Fruit fly (Drosophila melanogaster) whole organism, embryonic: ENCODE measurements around the gene mei-218.
A peak's percentile ranks its signal among the peaks of the same experiment; 100 is the strongest.

Experiments
- BEAF-32 ChIP-seq: fragments of 200-800 bp; sonication (Bioruptor generic); optimal IDR thresholded peaks from 3 replicates; lab custom pipeline; 2017; ENCODE audit warnings: missing biosample characterization, missing genetic modification characterization, mild to moderate bottlenecking, moderate library complexity, missing genetic modification reagents
- CG13123 ChIP-seq: fragments of 200-800 bp; sonication (Bioruptor generic); optimal IDR thresholded peaks from 2 replicates; lab custom pipeline; 2016; ENCODE audit warnings: missing biosample characterization, missing genetic modification characterization
- CG13287 ChIP-seq: fragments of 200-800 bp; sonication (Bioruptor generic); IDR thresholded peaks from 2 replicates; pipeline ENCODE4 v1.3.6; 2022; ENCODE audit warnings: missing biosample characterization, missing genetic modification characterization; ENCODE audit not compliant: partially characterized antibody
- CG14441 ChIP-seq: fragments of 200-800 bp; sonication (Bioruptor generic); IDR thresholded peaks from 2 replicates; pipeline ENCODE4 v1.3.6; 2022; ENCODE audit warnings: missing biosample characterization, missing genetic modification characterization
- CG15514 ChIP-seq: fragments of 200-800 bp; sonication (Bioruptor generic); optimal IDR thresholded peaks from 3 replicates; lab custom pipeline; 2017; ENCODE audit warnings: missing biosample characterization, missing genetic modification characterization, mild to moderate bottlenecking, moderate library complexity, missing genetic modification reagents
- CG16813 ChIP-seq: fragments of 200-800 bp; sonication (Bioruptor generic); IDR thresholded peaks from 3 replicates; pipeline ENCODE4 v1.3.6; 2022; ENCODE audit warnings: missing biosample characterization, missing genetic modification characterization; ENCODE audit not compliant: partially characterized antibody
- CG17829 ChIP-seq: fragments of 200-800 bp; optimal IDR thresholded peaks from 2 replicates; lab custom pipeline; 2019; ENCODE audit warnings: missing biosample characterization, mild to moderate bottlenecking, missing genetic modification characterization, moderate library complexity
- CG2129 ChIP-seq: fragments of 200-800 bp; sonication (Bioruptor generic); IDR thresholded peaks from 2 replicates; pipeline ENCODE4 v1.3.6; 2022; ENCODE audit warnings: missing biosample characterization, missing genetic modification characterization; ENCODE audit not compliant: partially characterized antibody
- CG34224 ChIP-seq: fragments of 200-800 bp; sonication (Bioruptor generic); IDR thresholded peaks from 3 replicates; pipeline ENCODE4 v1.3.6; 2022; ENCODE audit warnings: missing biosample characterization, missing genetic modification characterization; ENCODE audit not compliant: partially characterized antibody
- CG5245 ChIP-seq: fragments of 200-800 bp; sonication (Bioruptor generic); optimal IDR thresholded peaks from 3 replicates; lab custom pipeline; 2016; ENCODE audit warnings: missing biosample characterization, missing genetic modification characterization
- CG6689 ChIP-seq: fragments of 200-800 bp; sonication (Bioruptor generic); IDR thresholded peaks from 2 replicates; pipeline ENCODE4 v1.3.6; 2022; ENCODE audit warnings: missing biosample characterization, missing genetic modification characterization
- CG9727 ChIP-seq: fragments of 200-800 bp; sonication (Bioruptor generic); optimal IDR thresholded peaks from 3 replicates; lab custom pipeline; 2017; ENCODE audit warnings: missing biosample characterization, mild to moderate bottlenecking, missing genetic modification characterization
- CoRest ChIP-seq: fragments of 200-800 bp; sonication (Bioruptor generic); optimal IDR thresholded peaks from 3 replicates; lab custom pipeline; 2018; ENCODE audit warnings: missing biosample characterization, mild to moderate bottlenecking, missing genetic modification characterization, moderate library complexity
- Dad ChIP-seq: fragments of 200-800 bp; sonication (Bioruptor generic); optimal IDR thresholded peaks from 3 replicates; lab custom pipeline; 2016; ENCODE audit warnings: missing biosample characterization, missing genetic modification characterization
- Dll ChIP-seq: fragments of 200-800 bp; sonication (Bioruptor generic); IDR thresholded peaks from 4 replicates; pipeline ENCODE4 v1.3.6; 2022; ENCODE audit warnings: missing biosample characterization, missing genetic modification characterization; ENCODE audit not compliant: partially characterized antibody
- Dp ChIP-seq: fragments of 200-800 bp; sonication (Bioruptor generic); optimal IDR thresholded peaks from 2 replicates; lab custom pipeline; 2018; ENCODE audit warnings: missing biosample characterization, mild to moderate bottlenecking, missing genetic modification characterization, moderate library complexity
- Dref ChIP-seq: fragments of 200-800 bp; sonication (Bioruptor generic); IDR thresholded peaks from 2 replicates; pipeline ENCODE4 v1.3.6; 2022; ENCODE audit warnings: missing biosample characterization, missing genetic modification characterization
- Elba2 ChIP-seq: fragments of 200-800 bp; sonication (Bioruptor generic); optimal IDR thresholded peaks from 3 replicates; lab custom pipeline; 2016; ENCODE audit warnings: missing biosample characterization, missing genetic modification characterization
- HLH4C ChIP-seq: fragments of 200-800 bp; sonication (Bioruptor generic); IDR thresholded peaks from 3 replicates; pipeline ENCODE4 v1.3.6; 2022; ENCODE audit warnings: missing biosample characterization, missing genetic modification characterization; ENCODE audit not compliant: partially characterized antibody
- Jarid2 ChIP-seq: fragments of 200-800 bp; sonication (Bioruptor generic); optimal IDR thresholded peaks from 3 replicates; lab custom pipeline; 2017; ENCODE audit warnings: mild to moderate bottlenecking, missing biosample characterization, missing genetic modification reagents, missing genetic modification characterization
- Med ChIP-seq: fragments of 200-800 bp; sonication (Bioruptor generic); peaks from one replicate; lab custom pipeline; 2016; ENCODE audit warnings: missing biosample characterization, missing genetic modification characterization, mild to moderate bottlenecking, inconsistent platforms, moderate library complexity
- Neu2 ChIP-seq: fragments of 200-800 bp; sonication (Bioruptor generic); optimal IDR thresholded peaks from 3 replicates; lab custom pipeline; 2016; ENCODE audit warnings: missing biosample characterization, missing genetic modification characterization, borderline replicate concordance
- Oli ChIP-seq: fragments of 200-800 bp; sonication (Bioruptor generic); optimal IDR thresholded peaks from 2 replicates; lab custom pipeline; 2018; ENCODE audit warnings: missing biosample characterization, mild to moderate bottlenecking, missing genetic modification characterization, moderate library complexity
- Opbp ChIP-seq: fragments of 200-800 bp; sonication (Bioruptor generic); IDR thresholded peaks from 3 replicates; pipeline ENCODE4 v1.3.6; 2022; ENCODE audit warnings: missing biosample characterization, missing genetic modification characterization; ENCODE audit not compliant: partially characterized antibody
- Scr ChIP-seq: fragments of 200-800 bp; sonication (Bioruptor generic); IDR thresholded peaks from 2 replicates; pipeline ENCODE4 v1.3.6; 2022; ENCODE audit warnings: missing biosample characterization, missing genetic modification characterization; ENCODE audit not compliant: partially characterized antibody
- Spps ChIP-seq: fragments of 200-800 bp; sonication (Bioruptor generic); optimal IDR thresholded peaks from 2 replicates; lab custom pipeline; 2018; ENCODE audit warnings: missing biosample characterization, mild to moderate bottlenecking, missing genetic modification characterization
- Sry-δ ChIP-seq: fragments of 200-800 bp; sonication (Bioruptor generic); optimal IDR thresholded peaks from 2 replicates; lab custom pipeline; 2016; ENCODE audit warnings: missing biosample characterization, missing genetic modification characterization
- ab ChIP-seq: fragments of 200-800 bp; sonication (Bioruptor generic); optimal IDR thresholded peaks from 2 replicates; lab custom pipeline; 2016; ENCODE audit warnings: missing biosample characterization, missing genetic modification characterization
- al ChIP-seq: fragments of 200-800 bp; sonication (Bioruptor generic); IDR thresholded peaks from 2 replicates; pipeline ENCODE4 v1.3.6; 2022; ENCODE audit warnings: missing biosample characterization, missing genetic modification characterization
- amos ChIP-seq: fragments of 200-800 bp; sonication (Bioruptor generic); IDR thresholded peaks from 2 replicates; pipeline ENCODE4 v1.3.6; 2022; ENCODE audit warnings: missing biosample characterization, missing genetic modification characterization; ENCODE audit not compliant: partially characterized antibody
- ase ChIP-seq: fragments of 200-800 bp; sonication (Bioruptor generic); IDR thresholded peaks from 3 replicates; pipeline ENCODE4 v1.3.6; 2022; ENCODE audit warnings: missing biosample characterization, missing genetic modification characterization
- bsh ChIP-seq, 2 experiments: fragments of 200-800 bp; sonication (Bioruptor generic); optimal IDR thresholded peaks; 2 replicates each; lab custom pipeline; 2017 to 2018; ENCODE audit warnings: mild to moderate bottlenecking in 2 of 2, missing biosample characterization in 2 of 2, missing genetic modification characterization in 2 of 2, moderate library complexity in 1 of 2
- chn ChIP-seq: fragments of 200-800 bp; sonication (Bioruptor generic); optimal IDR thresholded peaks from 2 replicates; lab custom pipeline; 2016; ENCODE audit warnings: missing biosample characterization, missing genetic modification characterization
- cwo ChIP-seq: fragments of 200-800 bp; sonication (Bioruptor generic); optimal IDR thresholded peaks from 3 replicates; lab custom pipeline; 2017; ENCODE audit warnings: missing biosample characterization, missing genetic modification characterization, mild to moderate bottlenecking, moderate library complexity, missing genetic modification reagents
- ftz-f1 ChIP-seq: fragments of 200-800 bp; sonication (Bioruptor generic); optimal IDR thresholded peaks from 2 replicates; lab custom pipeline; 2016; ENCODE audit warnings: missing biosample characterization, missing genetic modification characterization
- gfzf ChIP-seq: fragments of 200-800 bp; sonication (Bioruptor generic); optimal IDR thresholded peaks from 2 replicates; lab custom pipeline; 2016; ENCODE audit warnings: missing biosample characterization, mild to moderate bottlenecking, missing genetic modification characterization, moderate library complexity
- hbn ChIP-seq: fragments of 200-800 bp; sonication (Bioruptor generic); IDR thresholded peaks from 2 replicates; pipeline ENCODE4 v1.3.6; 2022; ENCODE audit warnings: missing biosample characterization, missing genetic modification characterization; ENCODE audit not compliant: partially characterized antibody
- kah ChIP-seq: fragments of 200-800 bp; sonication (Bioruptor generic); optimal IDR thresholded peaks from 2 replicates; lab custom pipeline; 2018; ENCODE audit warnings: missing biosample characterization, mild to moderate bottlenecking, missing genetic modification characterization
- knrl ChIP-seq: fragments of 200-800 bp; sonication (Bioruptor generic); IDR thresholded peaks from 3 replicates; pipeline ENCODE4 v1.3.6; 2022; ENCODE audit warnings: missing biosample characterization, missing genetic modification characterization; ENCODE audit not compliant: partially characterized antibody
- lola ChIP-seq, 3 experiments: fragments of >200 bp in 2 of 3; fragments of 200-800 bp in 1 of 3; sonication (Bioruptor generic) in 1 of 3; optimal IDR thresholded peaks; 2 replicates each; lab custom pipeline; 2017 to 2019; ENCODE audit warnings: missing biosample characterization in 3 of 3, missing genetic modification characterization in 3 of 3, mild to moderate bottlenecking in 1 of 3, moderate library complexity in 1 of 3
- otp ChIP-seq: fragments of 200-800 bp; sonication (Bioruptor generic); IDR thresholded peaks from 3 replicates; pipeline ENCODE4, ENCODE4 v1.3.6; 2022; ENCODE audit warnings: missing biosample characterization, missing genetic modification characterization
- sob ChIP-seq: fragments of 200-800 bp; sonication (Bioruptor generic); IDR thresholded peaks from 2 replicates; pipeline ENCODE4 v1.3.6; 2022; ENCODE audit warnings: missing biosample characterization, missing genetic modification characterization
- stwl ChIP-seq: fragments of 200-800 bp; sonication (Bioruptor generic); optimal IDR thresholded peaks from 3 replicates; lab custom pipeline; 2018; ENCODE audit warnings: missing biosample characterization, mild to moderate bottlenecking, missing genetic modification characterization, moderate library complexity
- unc-4 ChIP-seq: fragments of 200-800 bp; sonication (Bioruptor generic); IDR thresholded peaks from 2 replicates; pipeline ENCODE4 v1.3.6; 2022; ENCODE audit warnings: missing biosample characterization, missing genetic modification characterization; ENCODE audit not compliant: partially characterized antibody
- zen ChIP-seq: fragments of 200-800 bp; sonication (Bioruptor generic); optimal IDR thresholded peaks from 3 replicates; lab custom pipeline; 2018; ENCODE audit warnings: missing biosample characterization, mild to moderate bottlenecking, missing genetic modification characterization, moderate library complexity
- zfh1 ChIP-seq: fragments of 200-800 bp; sonication (Bioruptor generic); IDR thresholded peaks from 3 replicates; pipeline ENCODE4 v1.3.6; 2022; ENCODE audit warnings: missing biosample characterization, missing genetic modification characterization

Gene mei-218

DNA sequence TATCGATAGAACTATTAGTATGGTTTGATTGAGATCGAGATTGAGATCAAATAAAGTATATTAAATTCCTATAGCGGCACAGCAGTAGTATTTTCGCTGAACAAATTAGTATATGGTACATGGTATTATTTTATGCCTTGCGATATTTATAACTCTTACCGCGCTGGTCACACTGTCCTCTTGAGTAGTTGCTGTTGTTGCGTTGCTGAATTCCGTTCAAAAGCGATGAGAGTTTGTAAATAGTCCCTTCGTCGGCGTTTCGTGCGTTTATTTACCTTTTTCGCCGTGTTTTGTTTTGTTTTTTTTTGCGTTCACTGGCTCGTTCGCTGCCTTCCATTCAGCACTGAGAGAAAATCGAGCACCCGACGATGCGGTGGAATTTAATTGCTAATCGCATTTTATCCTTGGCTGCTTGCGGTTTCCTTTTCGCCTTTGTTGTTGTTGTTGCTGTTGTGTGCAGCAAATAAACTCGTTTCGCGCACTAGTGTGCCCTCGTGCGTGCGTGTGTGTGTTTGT, 35.3 kb downstream of the mei-218 start, which contains the start of gene CG5004 (continued):
- TF ChIP-seq amos (peak; percentile 60), al (GFP tag; lab: Robert Waterston, UW) (no peak), Neu2 (GFP tag; lab: Kevin White, UChicago) (no peak), Sry-δ (peak; percentile 54), unc-4 (GFP tag; lab: Robert Waterston, UW) (peak; percentile 53), Dad (GFP tag; lab: Kevin White, UChicago) (no peak), chn (no peak)

DNA sequence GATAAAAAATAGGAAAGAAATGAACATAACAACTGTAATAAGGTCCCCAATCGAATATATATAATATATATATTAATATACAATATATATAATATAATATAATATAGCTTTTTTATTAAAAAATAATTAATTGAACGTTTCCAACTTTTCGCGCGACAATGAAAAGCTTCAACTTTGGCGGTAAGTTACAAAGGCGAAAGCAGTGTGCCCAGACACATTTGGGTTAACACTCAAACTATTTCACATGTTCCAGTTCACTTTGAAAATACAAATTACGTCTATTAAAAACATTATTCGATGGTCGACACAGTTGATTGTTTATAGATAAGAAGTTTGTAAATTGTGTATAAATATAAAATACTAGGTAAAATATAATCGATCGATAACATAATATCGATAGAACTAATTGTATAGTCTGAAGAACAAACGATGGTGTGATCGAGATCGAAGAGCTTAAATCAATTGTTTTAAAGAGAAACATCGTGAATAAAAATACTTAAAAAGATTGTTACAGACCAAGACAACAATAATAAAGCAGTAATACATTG, 36.6 kb downstream of the mei-218 start:
- TF ChIP-seq gfzf (GFP tag; lab: Kevin White, UChicago) (peak; percentile 35), ftz-f1 (GFP tag; lab: Kevin White, UChicago) (no peak), HLH4C (peak; percentile 40; the same call in 2 of the 3 replicates), CG13287 (GFP tag; lab: Robert Waterston, UW) (peak; percentile 69), Opbp (GFP tag; lab: Robert Waterston, UW) (peak; percentile 53; the same call in 2 of the 3 replicates), zen (tag; lab: Kevin White, UChicago) (no peak), Dref (GFP tag; lab: Robert Waterston, UW) (peak; percentile 57), ab (GFP tag; lab: Kevin White, UChicago) (no peak), CG15514 (peak; percentile 25), ase (GFP tag; lab: Robert Waterston, UW) (no peak), CG5245 (GFP tag; lab: Kevin White, UChicago) (no peak), CG2129 (0 out of 2 replicates have a peak, but pooled peaks have one; percentile 12), Dp (GFP tag; lab: Kevin White, UChicago) (peak; percentile 64), Scr (peak; percentile 62), Med (peak; percentile 9), Spps (tag; lab: Kevin White, UChicago) (no peak), stwl (tag; lab: Kevin White, UChicago) (peak; percentile 55), cwo (GFP tag; lab: Kevin White, UChicago) (no peak), CG14441 (GFP tag; lab: Robert Waterston, UW) (no peak), CG9727 (GFP tag; lab: Kevin White, UChicago) (no peak), CoRest (tag; lab: Kevin White, UChicago) (no peak), BEAF-32 (peak; percentile 62), Oli (tag; lab: Kevin White, UChicago) (no peak), hbn (peak; percentile 30), Jarid2 (GFP tag; lab: Kevin White, UChicago) (no peak), knrl (GFP tag; lab: Robert Waterston, UW) (peak; percentile 47; the same call in 2 of the 3 replicates), unc-4 (GFP tag; lab: Robert Waterston, UW) (peak; percentile 52), CG16813 (GFP tag; lab: Robert Waterston, UW) (peak; percentile 61), zfh1 (GFP tag; lab: Robert Waterston, UW) (no peak), CG34224 (GFP tag; lab: Robert Waterston, UW) (peak; percentile 65), Dll (GFP tag; lab: Robert Waterston, UW) (peak; percentile 66), bsh (GFP tag; optimal IDR thresholded peaks at IDR 0.05; lab: Kevin White, UChicago) (no peak), lola (GFP tag; optimal IDR thresholded peaks at IDR 0.05; lab: Kevin White, UChicago) (no peak), Elba2 (no peak), CG13123 (GFP tag; lab: Kevin White, UChicago) (no peak), kah (GFP tag; lab: Kevin White, UChicago) (no peak), sob (GFP tag; lab: Robert Waterston, UW) (no peak), CG17829 (no peak), CG6689 (no peak), otp (GFP tag; lab: Robert Waterston, UW) (no peak)
